Worm (Caenorhabditis elegans) whole organism, mixed stage, embryonic: Measurements from ENCODE around the gene srd-13.

Experiments
- blmp-1 ChIP-seq: fragments of 150-350 bp; optimal IDR thresholded peaks from 2 replicates; lab custom pipeline; 2014; ENCODE audit warnings: missing biosample characterization, missing genetic modification characterization
- elt-1 ChIP-seq: sonication (generic microtip); optimal IDR thresholded peaks from 2 replicates; lab custom pipeline; 2017; ENCODE audit warnings: missing genetic modification characterization, mild to moderate bottlenecking, missing compliant biosample characterization, antibody characterized with exemption, moderate library complexity, borderline replicate concordance; ENCODE audit not compliant: insufficient read depth
- nhr-237 ChIP-seq: fragments of 150-350 bp; optimal IDR thresholded peaks from 2 replicates; lab custom pipeline; 2014; ENCODE audit warnings: missing biosample characterization, missing genetic modification characterization
- nhr-76 ChIP-seq: sonication (generic microtip); optimal IDR thresholded peaks from 2 replicates; lab custom pipeline; 2017; ENCODE audit warnings: missing biosample characterization, missing genetic modification characterization
- unc-62 ChIP-seq: fragments of 150-350 bp; optimal IDR thresholded peaks from 2 replicates; lab custom pipeline; 2014; ENCODE audit warnings: missing biosample characterization, missing genetic modification reagents, missing genetic modification characterization

- peak; percentile 99 for TF ChIP-seq unc-62 (GFP tag; lab: Kevin White, UChicago)
- no peak for TF ChIP-seq elt-1
- no peak for TF ChIP-seq nhr-76 (tag; lab: Kevin White, UChicago)
- TF ChIP-seq nhr-237 (tag; lab: Kevin White, UChicago) = no peak
- TF ChIP-seq blmp-1 (tag; lab: Kevin White, UChicago) = no peak
Observed at ce11 chrIV:5593804-5594214, 41.6 kb downstream of the srd-13 start.
